Fruit fly (Drosophila melanogaster): ENCODE data around the gene CG6793.

The CG6793 gene

DNA sequence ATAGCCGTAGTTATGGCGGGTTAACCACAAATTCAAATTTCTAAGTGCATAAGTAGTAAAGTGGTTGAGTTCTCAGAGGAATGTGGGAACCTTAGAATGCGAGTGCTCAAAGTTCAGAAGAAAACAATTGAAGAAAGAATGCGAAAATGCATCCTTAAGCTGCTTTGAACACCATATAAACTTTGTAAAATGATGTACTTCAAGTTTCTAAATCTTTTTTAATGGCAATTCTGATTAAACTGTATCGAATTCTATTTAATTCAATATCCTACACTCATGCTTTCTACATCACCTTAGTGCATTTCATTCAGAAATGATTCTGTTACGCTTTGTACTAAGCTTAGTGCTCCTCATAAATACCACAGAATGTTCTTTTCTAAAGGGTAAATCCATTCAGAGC, 9.9 kb upstream of the CG6793 start, which contains the start of gene CG43993:
CG43993 (plus strand) TSS at position 301 of the 400 bp plus-strand sequence.
- TF ChIP-seq CTCF (optimal IDR thresholded peaks at IDR 0.05) (no peak), CG8478 (optimal IDR thresholded peaks at IDR 0.05) (no peak)

DNA sequence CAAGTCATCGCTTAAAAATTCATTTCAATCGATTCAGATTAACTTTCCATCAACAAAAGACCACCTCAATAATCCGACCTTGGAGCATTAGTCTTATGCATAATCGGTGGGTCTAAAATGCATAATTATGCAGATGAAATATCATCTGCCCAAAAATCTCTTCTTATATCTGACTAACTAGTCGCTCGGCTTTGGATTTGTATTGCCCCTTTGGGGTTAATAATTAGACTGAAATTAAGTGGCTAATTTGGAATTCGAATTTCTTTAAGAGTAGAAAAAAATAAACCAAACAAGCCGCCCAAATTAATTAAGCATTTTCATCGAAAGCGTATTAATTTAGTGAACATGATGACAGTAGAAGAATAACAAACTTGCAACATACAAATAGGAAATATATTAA, 5.5 kb upstream of the CG6793 start:
- TF ChIP-seq CTCF (optimal IDR thresholded peaks at IDR 0.05) (no peak), CG8478 (optimal IDR thresholded peaks at IDR 0.05) (no peak)

DNA sequence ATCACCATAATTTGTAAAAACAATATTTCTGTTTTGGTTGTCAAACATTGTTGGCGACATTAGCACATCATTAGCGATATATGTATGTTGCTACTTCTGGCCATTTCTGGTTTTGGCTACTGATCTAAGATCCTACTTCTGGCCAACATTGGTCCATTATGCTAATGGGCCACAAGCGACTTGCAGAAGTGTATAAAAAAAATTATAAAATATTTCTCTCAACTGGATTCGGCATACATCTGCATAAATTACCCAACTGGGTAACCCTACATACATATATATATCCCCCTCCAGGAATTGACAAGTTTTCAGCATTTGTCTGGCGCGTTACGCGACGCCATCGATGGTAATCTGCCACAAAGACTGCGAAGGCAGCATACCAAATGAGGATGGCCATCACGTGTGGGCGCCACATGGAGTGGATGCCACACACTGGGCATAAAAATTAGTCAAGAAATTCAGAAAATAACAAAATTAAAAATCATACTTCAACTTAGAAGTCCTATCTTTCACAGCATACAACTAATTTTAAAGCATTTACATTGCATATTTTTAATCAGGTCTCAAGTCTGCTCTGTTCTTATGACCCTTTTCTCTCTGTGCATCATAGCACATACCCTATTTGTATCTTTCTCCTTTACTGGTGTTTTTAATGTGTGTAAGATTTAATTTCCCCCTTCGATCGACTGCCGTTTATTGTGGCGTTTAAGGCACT, 4.6 kb upstream of the CG6793 start:
- TF ChIP-seq CG8478 (optimal IDR thresholded peaks at IDR 0.05) (no peak), CTCF (optimal IDR thresholded peaks at IDR 0.05) (no peak)

DNA sequence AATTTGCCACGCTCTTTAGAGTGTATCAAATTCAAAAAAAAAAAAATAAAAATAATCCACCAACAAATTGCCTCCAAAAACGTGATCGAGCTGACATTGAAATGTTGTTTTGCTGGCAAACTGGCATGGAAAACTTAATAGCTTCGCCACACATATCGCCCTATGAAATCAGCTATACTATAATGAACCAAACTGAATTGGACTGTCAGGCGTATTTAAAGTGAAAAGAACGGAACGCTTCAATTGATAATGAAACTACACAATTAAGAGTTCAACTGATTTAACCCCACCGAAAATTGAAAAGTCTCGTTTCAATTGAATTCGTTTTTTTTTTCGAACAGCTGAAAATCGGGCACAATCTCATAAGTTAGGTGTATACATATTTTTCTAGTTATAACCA, 3.1 kb upstream of the CG6793 start:
- no peak for TF ChIP-seq CG8478 (optimal IDR thresholded peaks at IDR 0.05)
- TF ChIP-seq CTCF (optimal IDR thresholded peaks at IDR 0.05) = no peak

DNA sequence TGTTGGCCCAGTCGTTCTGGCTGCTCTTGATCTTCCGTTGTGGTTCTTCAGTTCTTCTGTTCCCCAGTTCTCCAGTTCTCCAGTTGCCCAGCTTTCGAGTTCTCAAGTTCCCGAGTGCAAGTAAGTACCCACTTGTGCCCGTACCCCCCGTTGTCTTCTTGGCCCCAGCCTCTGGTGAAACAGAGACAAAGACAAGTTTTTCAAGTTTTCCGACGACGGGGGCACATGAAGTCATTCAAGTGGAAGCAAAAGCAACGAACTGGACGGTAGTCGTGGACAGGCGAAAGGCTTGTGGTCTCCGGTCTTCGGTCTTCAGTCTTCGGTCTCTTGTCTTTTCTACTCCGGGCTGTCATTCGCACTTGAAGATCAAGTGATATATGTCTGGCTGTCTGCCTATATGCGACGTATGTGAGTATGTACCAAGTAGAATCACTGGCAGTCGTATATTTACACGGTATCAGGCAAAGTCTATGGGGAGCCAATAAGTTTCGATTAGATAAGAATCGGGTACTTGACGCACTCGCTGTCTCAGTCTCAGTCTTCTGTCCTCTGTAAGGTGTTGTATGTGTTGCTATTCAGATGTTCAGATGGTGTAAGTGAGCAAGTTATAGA, 1.8 kb upstream of the CG6793 start:
- TF ChIP-seq CG8478 (optimal IDR thresholded peaks at IDR 0.05) = no peak
- no peak for TF ChIP-seq CTCF (optimal IDR thresholded peaks at IDR 0.05)

DNA sequence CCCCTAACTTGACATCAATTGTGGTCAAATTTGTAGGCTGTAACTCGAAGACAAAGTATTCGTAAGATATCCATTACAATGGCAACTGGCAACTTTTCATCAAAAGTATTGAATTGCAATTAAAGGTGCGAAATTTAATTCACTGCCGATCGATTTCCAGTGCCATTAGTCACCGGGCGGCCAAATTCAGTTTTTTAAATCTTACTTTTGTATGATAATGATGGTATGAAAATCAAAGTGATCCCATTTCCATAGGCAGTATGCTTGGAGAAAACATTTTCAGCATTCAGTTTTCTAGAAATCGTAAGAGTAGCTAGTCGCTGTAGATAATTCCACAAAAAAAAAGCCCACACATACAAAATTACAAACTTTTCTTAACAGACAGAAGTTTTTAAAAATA, 2.1 kb downstream of the CG6793 start, which contains the start of gene CG43638:
CG43638 (plus strand) TSS at position 301 of the 400 bp plus-strand sequence.
- TF ChIP-seq CG8478 (optimal IDR thresholded peaks at IDR 0.05) (no peak), CTCF (optimal IDR thresholded peaks at IDR 0.05) (no peak)

DNA sequence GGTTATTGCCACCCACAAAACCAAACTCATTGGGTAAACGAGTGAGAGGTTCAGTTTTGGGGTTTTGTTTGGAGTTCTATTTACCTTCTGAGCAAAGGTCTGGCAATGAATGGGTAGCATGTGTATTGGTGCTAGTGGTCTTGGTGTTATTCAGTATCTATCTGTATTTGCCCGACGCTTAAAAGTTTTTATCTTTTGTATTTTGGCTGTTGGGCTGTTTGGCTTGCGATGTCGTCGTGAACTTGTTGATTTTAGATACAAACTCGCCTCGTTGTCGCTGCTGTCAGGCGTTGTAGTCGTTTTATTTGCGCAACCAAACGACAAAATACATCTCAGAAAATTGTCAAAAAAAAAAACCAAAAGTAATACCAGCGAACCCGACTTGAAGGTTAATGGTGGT, 3.3 kb downstream of the CG6793 start:
- TF ChIP-seq CG8478 (optimal IDR thresholded peaks at IDR 0.05) (no peak), CTCF (optimal IDR thresholded peaks at IDR 0.05) (no peak)

DNA sequence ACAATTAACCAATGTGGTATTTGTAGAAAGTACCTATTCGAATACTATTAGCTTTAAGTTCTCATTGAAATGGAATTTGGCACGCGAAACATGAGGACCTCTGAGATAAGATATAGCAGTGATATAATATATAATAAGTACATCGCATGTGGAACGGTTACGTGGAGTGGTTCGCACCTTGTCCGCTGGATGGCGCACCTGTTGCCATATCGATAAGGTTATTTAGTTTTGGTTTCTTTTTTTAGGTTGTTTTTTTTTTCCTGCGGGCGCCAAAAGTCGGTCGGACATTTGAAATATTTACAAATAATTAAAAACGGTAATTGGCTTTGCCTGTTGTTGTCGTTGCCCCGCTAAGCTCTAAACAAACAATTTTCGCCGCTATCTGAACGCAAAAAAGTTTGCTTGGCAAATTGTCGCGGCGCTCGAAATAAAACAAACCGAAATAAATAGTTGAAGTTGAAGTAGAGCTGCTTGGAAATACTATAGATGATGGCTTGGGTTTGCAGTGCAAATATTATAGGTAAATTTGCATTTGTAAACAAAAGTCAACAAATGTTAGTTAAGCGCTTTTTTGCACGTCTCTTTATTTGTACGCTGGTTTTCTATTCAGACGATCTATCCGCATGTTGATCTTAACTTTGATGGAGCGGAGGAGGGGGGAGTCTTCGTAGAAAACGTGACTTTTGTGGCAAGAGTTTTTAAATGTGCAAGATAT, 7.6 kb downstream of the CG6793 start:
- TF ChIP-seq CG8478 (optimal IDR thresholded peaks at IDR 0.05) (no peak), CTCF (optimal IDR thresholded peaks at IDR 0.05) (peak; percentile 71 to 83)

DNA sequence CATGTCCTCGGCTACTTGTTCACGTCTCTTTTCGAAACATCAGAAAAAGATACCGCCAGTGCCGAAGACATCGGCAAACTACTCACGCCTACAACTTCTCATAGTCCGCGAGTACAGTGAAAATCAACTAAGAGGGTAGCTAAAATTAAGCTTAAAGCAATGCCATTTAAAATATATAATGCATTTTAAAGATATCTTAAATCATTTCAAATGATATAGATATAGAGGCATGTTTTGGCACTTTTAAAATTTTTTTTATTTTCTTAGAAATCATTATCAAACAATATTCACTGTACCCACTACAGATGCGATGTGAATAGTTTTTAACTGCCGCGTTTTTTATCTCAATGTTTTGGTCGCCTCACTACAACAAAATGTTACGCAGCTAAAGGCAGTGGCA, 8.4 kb downstream of the CG6793 start:
- TF ChIP-seq CG8478 (optimal IDR thresholded peaks at IDR 0.05) (no peak), CTCF (optimal IDR thresholded peaks at IDR 0.05) (no peak)

DNA sequence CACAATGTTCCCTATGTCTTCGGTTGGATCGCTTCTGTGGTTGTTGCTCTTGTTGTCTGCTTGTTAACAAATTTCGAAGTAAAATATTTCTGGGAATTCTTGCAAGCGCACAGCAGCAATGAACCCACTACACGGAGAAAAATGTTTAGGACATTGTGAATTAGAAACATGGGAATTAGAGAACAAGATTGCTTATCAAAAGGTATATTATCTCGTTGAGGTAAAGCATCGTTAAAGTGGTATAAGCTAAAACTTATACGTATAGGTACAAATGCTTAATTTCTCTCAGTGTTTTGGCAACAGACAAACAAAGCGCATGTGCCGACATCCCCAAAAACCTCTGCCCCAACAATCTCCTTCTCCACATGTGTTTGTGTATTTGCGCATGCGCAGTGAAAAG, 11.5 kb downstream of the CG6793 start:
- TF ChIP-seq CTCF (optimal IDR thresholded peaks at IDR 0.05) (no peak), CG8478 (optimal IDR thresholded peaks at IDR 0.05) (no peak)

DNA sequence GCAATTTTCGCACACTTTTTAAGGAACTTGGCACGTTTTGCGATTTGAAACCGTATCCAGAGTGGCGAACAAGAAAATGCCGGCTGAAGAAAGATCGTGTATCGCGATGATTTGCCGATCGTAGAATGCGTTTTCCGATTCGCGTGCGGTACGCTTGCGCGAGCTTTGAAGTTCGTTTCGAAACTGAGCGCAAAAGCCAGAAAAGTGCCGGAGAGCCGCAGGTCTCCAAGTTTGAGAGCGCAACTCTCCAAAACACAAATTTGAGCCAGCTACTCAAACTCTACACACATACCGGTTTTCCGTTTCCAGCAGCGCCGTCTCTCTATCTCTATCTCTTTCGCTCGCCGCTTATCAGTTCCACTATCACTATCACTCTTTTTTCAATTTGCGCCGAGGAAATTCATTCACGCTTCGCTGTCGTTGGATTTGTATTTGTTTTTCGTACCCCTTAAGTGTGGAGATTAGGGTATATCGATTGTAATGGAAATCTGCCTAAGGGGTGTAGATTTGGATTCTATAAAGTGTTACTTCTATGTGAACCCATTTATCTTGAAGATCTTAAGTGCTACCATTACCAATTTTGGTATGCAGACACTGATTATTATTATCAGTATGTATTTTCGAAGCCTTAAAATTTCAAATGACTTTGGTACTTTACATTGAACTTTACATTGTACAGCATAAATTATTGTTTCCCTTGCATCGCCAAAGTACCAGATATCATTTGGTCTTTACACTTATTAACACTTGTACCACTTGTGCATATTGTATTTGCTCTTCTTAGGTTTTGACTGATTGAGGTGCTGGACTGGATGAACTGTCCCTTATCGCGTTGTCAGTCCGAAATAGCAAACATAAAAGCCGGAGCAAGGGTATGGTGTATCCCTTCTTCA, 14.3 kb downstream of the CG6793 start:
- TF ChIP-seq CG8478 (optimal IDR thresholded peaks at IDR 0.05) = no peak
- TF ChIP-seq CTCF (optimal IDR thresholded peaks at IDR 0.05) = no peak

DNA sequence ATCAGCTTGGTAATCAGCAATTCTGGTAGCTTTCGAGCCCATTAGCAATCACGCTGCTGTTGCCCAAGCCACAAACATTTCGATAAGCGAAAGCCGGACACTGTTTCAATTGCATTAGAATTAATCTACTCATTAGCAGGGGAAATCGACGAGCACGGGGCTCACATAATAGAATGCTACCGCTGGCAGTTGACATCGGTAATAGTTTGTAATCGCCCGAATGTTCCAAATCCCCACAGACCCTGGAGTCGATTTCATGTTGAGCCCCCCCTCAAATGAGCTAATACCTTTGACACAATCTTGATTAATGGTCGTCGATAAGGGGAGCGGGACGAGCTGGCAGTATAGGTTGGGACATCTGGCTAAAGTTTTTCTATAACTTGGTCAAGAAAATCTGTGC, 15.4 kb downstream of the CG6793 start:
- TF ChIP-seq CTCF (optimal IDR thresholded peaks at IDR 0.05) (no peak), CG8478 (optimal IDR thresholded peaks at IDR 0.05) (no peak)

DNA sequence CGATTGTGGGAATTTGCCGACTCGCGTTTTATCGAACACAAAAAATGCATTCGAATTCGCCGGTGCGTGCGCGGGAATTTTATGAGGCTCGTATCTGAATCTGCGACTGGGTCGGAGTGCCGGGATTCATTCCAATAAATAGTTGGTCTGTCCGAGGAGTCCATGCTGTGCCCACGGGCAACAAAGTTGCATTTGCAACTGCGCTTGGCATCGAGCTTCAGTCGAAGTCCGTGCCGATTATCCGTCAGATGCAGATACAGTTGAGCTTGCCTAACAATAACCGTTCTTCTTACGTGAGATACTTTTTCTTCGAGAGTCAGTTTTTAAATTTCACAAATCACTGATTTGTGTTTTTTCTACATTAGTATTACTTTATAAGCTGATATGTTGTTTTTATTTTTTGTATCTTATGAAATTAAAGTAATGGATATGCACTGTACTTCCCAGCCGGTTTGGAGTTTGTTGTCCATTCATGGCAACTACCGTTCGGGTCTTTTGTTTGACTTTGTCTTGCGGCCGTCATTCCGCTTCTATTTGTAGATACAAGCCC, 16.2 kb downstream of the CG6793 start:
- TF ChIP-seq CTCF (optimal IDR thresholded peaks at IDR 0.05) = no peak
- TF ChIP-seq CG8478 (optimal IDR thresholded peaks at IDR 0.05) = no peak

DNA sequence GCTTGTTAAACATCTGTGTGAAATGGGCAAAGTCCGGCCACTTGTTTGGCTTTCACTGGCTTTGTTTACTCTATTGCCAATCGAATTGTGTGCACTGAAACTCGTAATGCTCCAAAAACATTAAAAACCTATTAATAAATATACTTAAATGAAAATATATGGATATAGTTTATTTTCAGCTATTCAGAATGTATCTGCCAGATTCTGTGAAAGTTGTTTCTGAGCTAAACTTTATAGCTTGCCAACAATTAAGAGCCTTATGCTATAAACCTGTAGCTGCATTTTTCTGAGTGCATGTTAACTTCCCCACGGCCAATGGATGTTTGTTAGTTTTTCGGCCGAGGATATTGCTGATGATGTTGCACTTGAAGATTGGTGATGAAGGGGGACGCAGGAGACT, 17.9 kb downstream of the CG6793 start:
- TF ChIP-seq CG8478 (optimal IDR thresholded peaks at IDR 0.05) = no peak
- TF ChIP-seq CTCF (optimal IDR thresholded peaks at IDR 0.05) = no peak

DNA sequence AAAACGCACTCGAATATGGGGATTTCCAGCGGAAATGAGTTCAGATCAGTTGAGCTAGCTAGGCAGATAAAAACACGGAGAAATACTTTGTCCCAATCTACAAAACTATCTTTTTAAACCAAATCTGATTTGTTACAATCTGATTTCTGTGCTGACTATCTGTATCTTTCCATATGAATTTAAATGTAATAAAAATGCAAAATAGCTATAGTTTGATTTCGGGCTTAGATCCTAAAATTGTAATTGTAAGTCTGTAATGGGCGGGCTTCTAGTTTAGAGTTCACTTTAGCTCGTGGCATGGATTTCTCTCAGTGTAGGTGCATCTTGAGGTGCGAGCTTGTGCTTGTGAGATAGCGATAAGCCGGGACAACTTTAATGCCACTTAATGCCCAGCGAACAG, 20.0 kb downstream of the CG6793 start:
- TF ChIP-seq CG8478 (optimal IDR thresholded peaks at IDR 0.05) = no peak
- TF ChIP-seq CTCF (optimal IDR thresholded peaks at IDR 0.05) = no peak

Data from S2 (cell line).